Fruit fly (Drosophila melanogaster): Measurements from ENCODE around the gene grn.
A peak's percentile ranks its signal among the peaks of the same experiment; 100 is the strongest.

grn gene

dm6 chr3R:8110198-8110642 lies 71.0 kb downstream of the grn start (continued):
- peak; percentile 44 for TF ChIP-seq D19B (GFP tag; optimal IDR thresholded peaks at IDR 0.05)
- TF ChIP-seq CG14014 (GFP tag; IDR thresholded peaks at IDR 0.05), result peak; percentile 69
- peak; percentile 75 for TF ChIP-seq CG13424 (tag; optimal IDR thresholded peaks at IDR 0.05)
- no peak for TF ChIP-seq CG17912 (GFP tag; optimal IDR thresholded peaks at IDR 0.05)
- TF ChIP-seq mam (GFP tag; optimal IDR thresholded peaks at IDR 0.05), result peak; percentile 74
- TF ChIP-seq Hr78 (GFP tag; optimal IDR thresholded peaks at IDR 0.05), result peak in 1 of 2 experiments; percentile 15
- peak; percentile 24 for TF ChIP-seq CG2116 (GFP tag; optimal IDR thresholded peaks at IDR 0.05)
- no peak for TF ChIP-seq ato (GFP tag; IDR thresholded peaks at IDR 0.05; ENCODE audit: partially characterized antibody)
- peak; percentile 41 for TF ChIP-seq CG3281 (GFP tag; optimal IDR thresholded peaks at IDR 0.05)
- TF ChIP-seq Rx (GFP tag; IDR thresholded peaks at IDR 0.05), result 0 out of 2 replicates have a peak, but pooled peaks have one; percentile 35
- TF ChIP-seq esg (GFP tag; conservative IDR thresholded peaks at IDR 0.05), result peak; percentile 48
- TF ChIP-seq cato (GFP tag; optimal IDR thresholded peaks at IDR 0.05; ENCODE audit: borderline replicate concordance), result peak; percentile 1
- no peak for TF ChIP-seq Usf (GFP tag; optimal IDR thresholded peaks at IDR 0.05)
- peak; percentile 53 for TF ChIP-seq scrt (GFP tag; optimal IDR thresholded peaks at IDR 0.05)
- no peak for TF ChIP-seq sima (GFP tag; optimal IDR thresholded peaks at IDR 0.05)
- no peak for TF ChIP-seq Dll (GFP tag; IDR thresholded peaks at IDR 0.05; ENCODE audit: partially characterized antibody)
- peak; percentile 9 for TF ChIP-seq crc (GFP tag; optimal IDR thresholded peaks at IDR 0.05)
- no peak for TF ChIP-seq Sin3A (optimal IDR thresholded peaks at IDR 0.05)
- TF ChIP-seq slou (GFP tag; optimal IDR thresholded peaks at IDR 0.05), result peak; percentile 21
- peak; percentile 58 for TF ChIP-seq Antp (GFP tag; optimal IDR thresholded peaks at IDR 0.05)
- peak; percentile 19 for TF ChIP-seq CG6654 (GFP tag; optimal IDR thresholded peaks at IDR 0.05)
- TF ChIP-seq CG9932 (GFP tag; IDR thresholded peaks at IDR 0.05), result peak; percentile 56
- peak; percentile 46 for TF ChIP-seq en (GFP tag; optimal IDR thresholded peaks at IDR 0.05)
- TF ChIP-seq grn (GFP tag; optimal IDR thresholded peaks at IDR 0.05), result no peak
- no peak for TF ChIP-seq CG9797 (GFP tag; optimal IDR thresholded peaks at IDR 0.05)
- TF ChIP-seq dmrt99B (tag; optimal IDR thresholded peaks at IDR 0.05), result peak; percentile 77
- TF ChIP-seq CG10565 (GFP tag; optimal IDR thresholded peaks at IDR 0.05), result no peak
- TF ChIP-seq lab (GFP tag; optimal IDR thresholded peaks at IDR 0.05), result peak; percentile 81
- TF ChIP-seq Xbp1 (GFP tag; optimal IDR thresholded peaks at IDR 0.05), result peak; percentile 74
- TF ChIP-seq CG1832 (GFP tag; optimal IDR thresholded peaks at IDR 0.05), result no peak
- peak; percentile 0 for TF ChIP-seq CG4617 (GFP tag; optimal IDR thresholded peaks at IDR 0.05; ENCODE audit: borderline replicate concordance)
- TF ChIP-seq CG1529 (GFP tag; optimal IDR thresholded peaks at IDR 0.05), result peak; percentile 59
- TF ChIP-seq HLH54F (GFP tag; optimal IDR thresholded peaks at IDR 0.05), result no peak
- peak; percentile 30 for TF ChIP-seq corto (GFP tag; optimal IDR thresholded peaks at IDR 0.05)
- no peak for TF ChIP-seq Dip2 (GFP tag; IDR thresholded peaks at IDR 0.05)
- no peak for TF ChIP-seq Kr (GFP tag; optimal IDR thresholded peaks at IDR 0.05)
- no peak for TF ChIP-seq CG7928 (GFP tag; optimal IDR thresholded peaks at IDR 0.05)
- peak; percentile 57 for TF ChIP-seq CG13775 (GFP tag; optimal IDR thresholded peaks at IDR 0.05)
- TF ChIP-seq bowl (GFP tag; IDR thresholded peaks at IDR 0.05), result 0 out of 2 replicates have a peak, but pooled peaks have one; percentile 31
- no peak for TF ChIP-seq eyg (GFP tag; optimal IDR thresholded peaks at IDR 0.05)
- TF ChIP-seq ara (GFP tag; IDR thresholded peaks at IDR 0.05), result peak; percentile 54; the same call in 1 of the 2 replicates
- TF ChIP-seq CG2678 (tag; optimal IDR thresholded peaks at IDR 0.05), result peak; percentile 81
- peak; percentile 58 for TF ChIP-seq ATbp (GFP tag; optimal IDR thresholded peaks at IDR 0.05)
- TF ChIP-seq amos (GFP tag; IDR thresholded peaks at IDR 0.05; ENCODE audit: partially characterized antibody), result no peak
- TF ChIP-seq gfzf (GFP tag; optimal IDR thresholded peaks at IDR 0.05), result no peak
- TF ChIP-seq Hr39 (optimal IDR thresholded peaks at IDR 0.05), result no peak
- TF ChIP-seq Ravus (GFP tag; IDR thresholded peaks at IDR 0.05), result no peak
- TF ChIP-seq twi (tag; optimal IDR thresholded peaks at IDR 0.05), result no peak
- TF ChIP-seq ac (GFP tag; optimal IDR thresholded peaks at IDR 0.05), result no peak
- 0 out of 2 replicates have a peak, but pooled peaks have one; percentile 21 for TF ChIP-seq CG32772 (GFP tag; IDR thresholded peaks at IDR 0.05)
- peak; percentile 66 for TF ChIP-seq Rfx (GFP tag; IDR thresholded peaks at IDR 0.05)

Data from whole organism, embryonic.